Worm (Caenorhabditis elegans) whole organism, L1 larva: Measurements from ENCODE around the gene eral-1.

Source experiments
- alr-1 ChIP-seq: fragments of 200-800 bp; sonication (Bioruptor generic); optimal IDR thresholded peaks from 2 replicates; lab custom pipeline; 2018; ENCODE audit warnings: borderline replicate concordance, mild to moderate bottlenecking, missing genetic modification characterization, missing compliant biosample characterization
- lin-39 ChIP-seq: fragments of 150-350 bp; optimal IDR thresholded peaks from 2 replicates; lab custom pipeline; 2014; ENCODE audit warnings: missing biosample characterization, missing genetic modification reagents, missing genetic modification characterization
- nhr-28 ChIP-seq: fragments of 150-350 bp; optimal IDR thresholded peaks from 2 replicates; lab custom pipeline; 2014; ENCODE audit warnings: missing biosample characterization, missing genetic modification characterization
- snpc-4 ChIP-seq: fragments of 150-350 bp; optimal IDR thresholded peaks from 2 replicates; lab custom pipeline; 2014; ENCODE audit warnings: missing biosample characterization, missing genetic modification characterization
- sptf-1 ChIP-seq: fragments of 150-350 bp; optimal IDR thresholded peaks from 2 replicates; lab custom pipeline; 2014; ENCODE audit warnings: missing biosample characterization, missing genetic modification characterization

DNA sequence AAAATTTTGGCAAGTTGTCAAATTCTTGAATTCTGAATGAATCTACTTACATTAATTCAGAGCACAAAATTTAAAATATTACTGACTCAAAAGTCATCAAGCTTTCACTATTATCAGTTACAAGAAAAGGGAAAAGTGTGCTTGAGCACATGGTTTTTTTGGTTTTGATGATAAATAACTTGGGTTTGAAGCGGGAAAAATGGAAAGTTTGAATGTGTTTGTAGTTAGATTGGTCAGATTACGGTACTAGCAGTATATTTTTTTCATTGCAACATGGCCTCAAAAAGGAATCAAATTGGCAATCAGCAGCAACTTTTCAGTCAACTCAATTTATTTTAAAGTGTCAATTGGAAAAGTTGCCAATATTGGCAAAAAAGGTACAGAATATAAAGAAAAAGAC is 15.1 kb upstream of the eral-1 start:
- TF ChIP-seq lin-39 (tag; lab: Kevin White, UChicago) (no peak), nhr-28 (no peak), alr-1 (tag; lab: Kevin White, UChicago) (no peak), sptf-1 (tag; lab: Kevin White, UChicago) (no peak), snpc-4 (tag; lab: Kevin White, UChicago) (no peak)
